Fruit fly (Drosophila melanogaster) whole organism, wandering third instar larva: ENCODE results near the gene Kat60.

Source experiments
- CG32264 ChIP-seq: fragments of 200-800 bp; sonication (Bioruptor generic); optimal IDR thresholded peaks from 2 replicates; lab custom pipeline; 2016; ENCODE audit warnings: missing biosample characterization, missing genetic modification characterization
- CrebA ChIP-seq: fragments of 200-800 bp; sonication (Bioruptor generic); optimal IDR thresholded peaks from 2 replicates; lab custom pipeline; 2016; ENCODE audit warnings: missing biosample characterization, mild to moderate bottlenecking, missing genetic modification characterization, borderline replicate concordance
- Hr83 ChIP-seq: fragments of 200-300 bp; sonication (Bioruptor generic); optimal IDR thresholded peaks from 2 replicates; lab custom pipeline; 2016; ENCODE audit warnings: missing biosample characterization, mild to moderate bottlenecking, missing genetic modification characterization, moderate library complexity; ENCODE audit not compliant: poor library complexity, severe bottlenecking
- OdsH ChIP-seq: fragments of 200-800 bp; sonication (Bioruptor generic); optimal IDR thresholded peaks from 2 replicates; lab custom pipeline; 2016; ENCODE audit warnings: missing biosample characterization, mild to moderate bottlenecking, missing genetic modification characterization
- Rel ChIP-seq, 2 experiments: fragments of 200-800 bp; sonication (Bioruptor generic) in 1 of 2; optimal IDR thresholded peaks; 2 replicates in 1 of 2; 3 replicates in 1 of 2; lab custom pipeline; 2016 to 2019; ENCODE audit warnings: mild to moderate bottlenecking in 2 of 2, missing biosample characterization in 2 of 2, missing genetic modification characterization in 2 of 2, moderate library complexity in 1 of 2
- dsf ChIP-seq: sonication (Bioruptor generic); optimal IDR thresholded peaks from 2 replicates; lab custom pipeline; 2016; ENCODE audit warnings: missing biosample characterization, missing genetic modification characterization, borderline replicate concordance
- h ChIP-seq: fragments of 200-800 bp; sonication (Bioruptor generic); optimal IDR thresholded peaks from 3 replicates; lab custom pipeline; 2016; ENCODE audit warnings: missing biosample characterization, mild to moderate bottlenecking, missing genetic modification characterization
- pan ChIP-seq: fragments of >200 bp; optimal IDR thresholded peaks from 2 replicates; lab custom pipeline; 2017
- psq ChIP-seq: fragments of 200-800 bp; sonication (Bioruptor generic); optimal IDR thresholded peaks from 3 replicates; lab custom pipeline; 2017; ENCODE audit warnings: missing biosample characterization, mild to moderate bottlenecking, missing genetic modification characterization, moderate library complexity
- sv ChIP-seq: fragments of 200-800 bp; sonication (Bioruptor generic); optimal IDR thresholded peaks from 3 replicates; lab custom pipeline; 2016; ENCODE audit warnings: missing biosample characterization, missing genetic modification characterization
- usp ChIP-seq: fragments of >200 bp; optimal IDR thresholded peaks from 2 replicates; lab custom pipeline; 2017; ENCODE audit warnings: missing biosample characterization, missing genetic modification characterization
- woc ChIP-seq: sonication (Bioruptor generic); optimal IDR thresholded peaks from 2 replicates; lab custom pipeline; 2016; ENCODE audit warnings: missing biosample characterization, mild to moderate bottlenecking, missing genetic modification characterization

- TF ChIP-seq woc (GFP tag; lab: Kevin White, UChicago) = no peak
- no peak for TF ChIP-seq usp (GFP tag; lab: Kevin White, UChicago)
- TF ChIP-seq psq = no peak
- TF ChIP-seq pan (lab: Kevin White, UChicago) = no peak
- TF ChIP-seq Rel (GFP tag; optimal IDR thresholded peaks at IDR 0.05; lab: Kevin White, UChicago) = no peak
- no peak for TF ChIP-seq Rel (tag; optimal IDR thresholded peaks at IDR 0.05; lab: Kevin White, UChicago)
- TF ChIP-seq CrebA (GFP tag; lab: Kevin White, UChicago) = no peak
- no peak for TF ChIP-seq dsf (GFP tag; lab: Kevin White, UChicago)
- TF ChIP-seq OdsH (GFP tag; lab: Kevin White, UChicago) = no peak
- TF ChIP-seq CG32264 (GFP tag; lab: Kevin White, UChicago) = no peak
- TF ChIP-seq Hr83 = no peak
- no peak for TF ChIP-seq sv
- no peak for TF ChIP-seq h
Measured at dm6 chr3R:5208115-5208365, 24.0 kb downstream of the Kat60 start.
